Worm (Caenorhabditis elegans) whole organism, L4 larva: ENCODE measurements around the gene ZK507.1.

Experiments used
- F10B5.3 ChIP-seq: sonication (generic microtip); optimal IDR thresholded peaks from 2 replicates; lab custom pipeline; 2016; ENCODE audit warnings: mild to moderate bottlenecking, missing genetic modification characterization, missing compliant biosample characterization
- F44E2.7 ChIP-seq: fragments of 200-800 bp; sonication (Bioruptor generic); IDR thresholded peaks from 2 replicates; pipeline ENCODE4 v2.1.2; 2022; ENCODE audit warnings: missing genetic modification characterization, missing compliant biosample characterization
- R02D3.7 ChIP-seq: fragments of 150-350 bp; sonication (generic microtip); optimal IDR thresholded peaks from 3 replicates; lab custom pipeline; 2014; ENCODE audit warnings: missing biosample characterization, missing genetic modification characterization
- Y48G9A.11 ChIP-seq: fragments of 200-800 bp; sonication (Bioruptor generic); IDR thresholded peaks from 2 replicates; pipeline ENCODE4 v1.3.6; 2022; ENCODE audit warnings: missing genetic modification reagents, missing genetic modification characterization, missing compliant biosample characterization
- Y5F2A.4 ChIP-seq: fragments of 200-800 bp; sonication (Bioruptor generic); optimal IDR thresholded peaks from 2 replicates; lab custom pipeline; 2018; ENCODE audit warnings: mild to moderate bottlenecking, missing genetic modification characterization, missing compliant biosample characterization
- ZK337.2 ChIP-seq: fragments of 200-800 bp; sonication (Bioruptor generic); IDR thresholded peaks from 2 replicates; pipeline ENCODE4 v1.3.6; 2022; ENCODE audit warnings: missing genetic modification reagents, missing genetic modification characterization, missing compliant biosample characterization
- ZK546.5 ChIP-seq, 2 experiments: sonication (generic microtip); optimal IDR thresholded peaks; 2 replicates each; lab custom pipeline; 2017; ENCODE audit warnings: missing biosample characterization in 2 of 2, missing genetic modification characterization in 2 of 2
- arid-1 ChIP-seq: fragments of 200-800 bp; sonication (Bioruptor generic); conservative IDR thresholded peaks from 2 replicates; pipeline ENCODE4 v1.3.6; 2022; ENCODE audit warnings: missing genetic modification reagents, missing genetic modification characterization, missing compliant biosample characterization
- ceh-28 ChIP-seq: fragments of 150-350 bp; optimal IDR thresholded peaks from 2 replicates; lab custom pipeline; 2014; ENCODE audit warnings: missing biosample characterization, missing genetic modification reagents, missing genetic modification characterization
- ceh-32 ChIP-seq: sonication (generic microtip); optimal IDR thresholded peaks from 2 replicates; lab custom pipeline; 2016; ENCODE audit warnings: mild to moderate bottlenecking, missing genetic modification characterization, missing compliant biosample characterization; ENCODE audit not compliant: poor library complexity
- ceh-44 ChIP-seq: fragments of 200-800 bp; sonication (Bioruptor generic); IDR thresholded peaks from 2 replicates; pipeline ENCODE4 v1.3.6; 2022; ENCODE audit warnings: missing genetic modification reagents, missing genetic modification characterization, missing compliant biosample characterization
- ceh-82 ChIP-seq: sonication (generic microtip); optimal IDR thresholded peaks from 2 replicates; lab custom pipeline; 2017; ENCODE audit warnings: missing biosample characterization, missing genetic modification characterization
- ces-1 ChIP-seq: fragments of 150-350 bp; sonication (generic microtip); optimal IDR thresholded peaks from 4 replicates; lab custom pipeline; 2014; ENCODE audit warnings: missing biosample characterization, missing genetic modification reagents, missing genetic modification characterization
- daf-16 ChIP-seq, 3 experiments: sonication (generic microtip); optimal IDR thresholded peaks; 2 replicates each; lab custom pipeline; 2016 to 2017; ENCODE audit warnings: missing genetic modification characterization in 3 of 3, missing genetic modification reagents in 3 of 3, mild to moderate bottlenecking in 2 of 3, missing compliant biosample characterization in 2 of 3, missing biosample characterization in 1 of 3, moderate library complexity in 1 of 3
- daf-8 ChIP-seq: fragments of 200-800 bp; sonication (Bioruptor generic); IDR thresholded peaks from 2 replicates; pipeline ENCODE4 v1.3.6; 2022; ENCODE audit warnings: missing genetic modification characterization, missing compliant biosample characterization
- dmd-6 ChIP-seq: fragments of 200-800 bp; sonication (Bioruptor generic); IDR thresholded peaks from 2 replicates; pipeline ENCODE4 v1.3.6; 2022; ENCODE audit warnings: missing genetic modification reagents, missing genetic modification characterization, missing compliant biosample characterization
- dmd-9 ChIP-seq: fragments of 200-800 bp; sonication (Bioruptor generic); IDR thresholded peaks from 2 replicates; pipeline ENCODE4 v1.3.6; 2022; ENCODE audit warnings: missing genetic modification reagents, missing genetic modification characterization, missing compliant biosample characterization
- dpl-1 ChIP-seq: fragments of 150-350 bp; optimal IDR thresholded peaks from 2 replicates; lab custom pipeline; 2014; ENCODE audit warnings: missing biosample characterization, missing genetic modification reagents, missing genetic modification characterization
- duxl-1 ChIP-seq: sonication (generic microtip); optimal IDR thresholded peaks from 2 replicates; lab custom pipeline; 2016; ENCODE audit warnings: mild to moderate bottlenecking, missing genetic modification characterization, moderate library complexity, missing compliant biosample characterization; ENCODE audit not compliant: poor library complexity
- dve-1 ChIP-seq: sonication (generic microtip); optimal IDR thresholded peaks from 2 replicates; lab custom pipeline; 2017; ENCODE audit warnings: antibody characterized with exemption, mild to moderate bottlenecking, missing genetic modification characterization, missing compliant biosample characterization; ENCODE audit not compliant: insufficient read depth
- egl-27 ChIP-seq: sonication (generic microtip); optimal IDR thresholded peaks from 3 replicates; lab custom pipeline; 2017; ENCODE audit warnings: missing biosample characterization, missing genetic modification reagents, missing genetic modification characterization
- gei-8 ChIP-seq: fragments of 200-800 bp; sonication (Bioruptor generic); optimal IDR thresholded peaks from 2 replicates; lab custom pipeline; 2018; ENCODE audit warnings: mild to moderate bottlenecking, missing genetic modification characterization, missing compliant biosample characterization
- jun-1 ChIP-seq: fragments of 150-350 bp; optimal IDR thresholded peaks from 2 replicates; lab custom pipeline; 2014; ENCODE audit warnings: missing biosample characterization, missing genetic modification reagents, missing genetic modification characterization
- lim-7 ChIP-seq: fragments of 200-800 bp; sonication (Bioruptor generic); IDR thresholded peaks from 2 replicates; pipeline ENCODE4 v1.3.6; 2022; ENCODE audit warnings: missing genetic modification characterization, missing compliant biosample characterization
- lin-13 ChIP-seq: fragments of 150-350 bp; optimal IDR thresholded peaks from 2 replicates; lab custom pipeline; 2014; ENCODE audit warnings: missing biosample characterization, missing genetic modification reagents, missing genetic modification characterization
- lin-38 ChIP-seq: fragments of 200-800 bp; sonication (Bioruptor generic); IDR thresholded peaks from 2 replicates; pipeline ENCODE4 v1.3.6; 2022; ENCODE audit warnings: missing genetic modification reagents, missing genetic modification characterization, missing compliant biosample characterization
- lin-39 ChIP-seq: fragments of 150-350 bp; optimal IDR thresholded peaks from 2 replicates; lab custom pipeline; 2014; ENCODE audit warnings: missing biosample characterization, missing genetic modification reagents, missing genetic modification characterization
- lsy-2 ChIP-seq, 2 experiments: fragments of 150-350 bp in 1 of 2; sonication (generic microtip) in 1 of 2; optimal IDR thresholded peaks; 2 replicates each; lab custom pipeline; 2014 to 2017; ENCODE audit warnings: missing biosample characterization in 2 of 2, missing genetic modification characterization in 2 of 2
- mep-1 ChIP-seq: fragments of 150-350 bp; sonication (generic microtip); optimal IDR thresholded peaks from 3 replicates; lab custom pipeline; 2014; ENCODE audit warnings: missing biosample characterization, missing genetic modification characterization
- mes-2 ChIP-seq: sonication (generic microtip); optimal IDR thresholded peaks from 2 replicates; lab custom pipeline; 2016; ENCODE audit warnings: missing genotype, mild to moderate bottlenecking, missing genetic modification characterization, missing compliant biosample characterization; ENCODE audit not compliant: poor library complexity, severe bottlenecking
- mxl-2 ChIP-seq: fragments of 200-800 bp; sonication (Bioruptor generic); conservative IDR thresholded peaks from 2 replicates; pipeline ENCODE4 v1.3.6; 2022; ENCODE audit warnings: missing genetic modification reagents, missing genetic modification characterization, missing compliant biosample characterization
- nhr-102 ChIP-seq: sonication (generic microtip); optimal IDR thresholded peaks from 2 replicates; lab custom pipeline; 2016; ENCODE audit warnings: mild to moderate bottlenecking, missing genetic modification characterization, moderate library complexity, missing compliant biosample characterization
- nhr-11 ChIP-seq: fragments of 150-350 bp; optimal IDR thresholded peaks from 2 replicates; lab custom pipeline; 2014; ENCODE audit warnings: missing biosample characterization, missing genetic modification characterization
- nhr-237 ChIP-seq: sonication (generic microtip); optimal IDR thresholded peaks from 2 replicates; lab custom pipeline; 2017; ENCODE audit warnings: missing biosample characterization, missing genetic modification characterization
- nhr-28 ChIP-seq: fragments of 150-350 bp; optimal IDR thresholded peaks from 2 replicates; lab custom pipeline; 2014; ENCODE audit warnings: missing biosample characterization, missing genetic modification characterization
- nhr-41 ChIP-seq: fragments of 200-800 bp; sonication (Bioruptor generic); IDR thresholded peaks from 2 replicates; pipeline ENCODE4 v1.3.6; 2022; ENCODE audit warnings: missing genetic modification reagents, missing genetic modification characterization, missing compliant biosample characterization
- nhr-77 ChIP-seq: fragments of 150-350 bp; optimal IDR thresholded peaks from 2 replicates; lab custom pipeline; 2014; ENCODE audit warnings: missing biosample characterization, missing genetic modification characterization
- php-3 ChIP-seq: fragments of 200-800 bp; sonication (Bioruptor generic); IDR thresholded peaks from 2 replicates; pipeline ENCODE4 v1.3.6; 2022; ENCODE audit warnings: missing genetic modification reagents, missing genetic modification characterization, missing compliant biosample characterization
- pqm-1 ChIP-seq: sonication (generic microtip); optimal IDR thresholded peaks from 2 replicates; lab custom pipeline; 2017; ENCODE audit warnings: missing biosample characterization, missing genetic modification characterization
- sdz-12 ChIP-seq: fragments of 200-800 bp; sonication (Bioruptor generic); optimal IDR thresholded peaks from 2 replicates; lab custom pipeline; 2018; ENCODE audit warnings: mild to moderate bottlenecking, missing genetic modification characterization, missing compliant biosample characterization
- skn-1 ChIP-seq: fragments of 150-350 bp; optimal IDR thresholded peaks from 2 replicates; lab custom pipeline; 2014; ENCODE audit warnings: missing biosample characterization, missing genetic modification characterization
- snpc-1.2 ChIP-seq: fragments of 200-800 bp; sonication (Bioruptor generic); IDR thresholded peaks from 2 replicates; pipeline ENCODE4 v1.3.6; 2022; ENCODE audit warnings: missing genetic modification reagents, missing genetic modification characterization, missing compliant biosample characterization
- tag-97 ChIP-seq: fragments of 200-800 bp; sonication (Bioruptor generic); IDR thresholded peaks from 2 replicates; pipeline ENCODE4 v1.3.6; 2022; ENCODE audit warnings: missing genetic modification characterization, missing compliant biosample characterization
- unc-130 ChIP-seq: sonication (generic microtip); optimal IDR thresholded peaks from 2 replicates; lab custom pipeline; 2016; ENCODE audit warnings: missing genetic modification reagents, missing genetic modification characterization, missing compliant biosample characterization
- unc-39 ChIP-seq: sonication (generic microtip); optimal IDR thresholded peaks from 2 replicates; lab custom pipeline; 2017; ENCODE audit warnings: missing biosample characterization, missing genetic modification characterization
- vab-7 ChIP-seq: fragments of 200-800 bp; sonication (Bioruptor generic); IDR thresholded peaks from 2 replicates; pipeline ENCODE4 v1.3.6; 2022; ENCODE audit warnings: missing genetic modification reagents, missing genetic modification characterization, missing compliant biosample characterization
- zag-1 ChIP-seq: fragments of 150-350 bp; optimal IDR thresholded peaks from 2 replicates; lab custom pipeline; 2014; ENCODE audit warnings: missing biosample characterization, missing genetic modification characterization
- zfp-2 ChIP-seq: sonication (generic microtip); optimal IDR thresholded peaks from 2 replicates; lab custom pipeline; 2016; ENCODE audit warnings: mild to moderate bottlenecking, missing genetic modification characterization, missing compliant biosample characterization
- zip-11 ChIP-seq: fragments of 200-800 bp; sonication (Bioruptor generic); IDR thresholded peaks from 2 replicates; pipeline ENCODE4 v1.3.6; 2022; ENCODE audit warnings: missing genetic modification characterization, missing compliant biosample characterization
- zip-2 ChIP-seq: fragments of 150-350 bp; optimal IDR thresholded peaks from 2 replicates; lab custom pipeline; 2014; ENCODE audit warnings: missing biosample characterization, missing genetic modification characterization
- ztf-11 ChIP-seq: fragments of 150-350 bp; optimal IDR thresholded peaks from 2 replicates; lab custom pipeline; 2014; ENCODE audit warnings: missing biosample characterization, missing genetic modification characterization

ZK507.1 gene

ce11 chrIII:9052371-9052978 is 48.6 kb downstream of the ZK507.1 start (continued):
- peak; percentile 69 for TF ChIP-seq Y48G9A.11 (GFP tag; lab: Robert Waterston, UW)
- no peak for TF ChIP-seq skn-1
- peak; percentile 44; the same call in 1 of the 2 replicates for TF ChIP-seq zip-11 (GFP tag; lab: Robert Waterston, UW)
- TF ChIP-seq nhr-237 (tag; lab: Kevin White, UChicago) = no peak
- no peak for TF ChIP-seq nhr-102 (tag; lab: Kevin White, UChicago)
- TF ChIP-seq vab-7 (GFP tag; lab: Robert Waterston, UW) = peak; percentile 24; the same call in 1 of the 2 replicates
- no peak for TF ChIP-seq mxl-2 (GFP tag; lab: Robert Waterston, UW)
- TF ChIP-seq ceh-44 (GFP tag; lab: Robert Waterston, UW) = no peak
- peak; percentile 11 for TF ChIP-seq dpl-1
- no peak for TF ChIP-seq unc-39 (tag; lab: Kevin White, UChicago)
- TF ChIP-seq ztf-11 (tag; lab: Kevin White, UChicago) = no peak
- no peak for TF ChIP-seq ceh-32 (tag; lab: Kevin White, UChicago)
- TF ChIP-seq mes-2 = peak; percentile 59
- no peak for TF ChIP-seq tag-97 (GFP tag; lab: Robert Waterston, UW)
- TF ChIP-seq nhr-77 (tag; lab: Kevin White, UChicago) = no peak
- no peak for TF ChIP-seq duxl-1 (tag; lab: Kevin White, UChicago)
- TF ChIP-seq dve-1 (tag; lab: Kevin White, UChicago) = peak; percentile 4
- no peak for TF ChIP-seq nhr-41 (GFP tag; lab: Robert Waterston, UW)
- no peak for TF ChIP-seq lin-39
- TF ChIP-seq php-3 (GFP tag; lab: Robert Waterston, UW) = no peak; the same call in 1 of the 2 replicates
- no peak for TF ChIP-seq ZK546.5 (tag; optimal IDR thresholded peaks at IDR 0.05; lab: Kevin White, UChicago)
- peak; percentile 14 for TF ChIP-seq nhr-11
- no peak for TF ChIP-seq unc-130
- TF ChIP-seq snpc-1.2 = no peak
- no peak for TF ChIP-seq F10B5.3 (tag; lab: Kevin White, UChicago)
- no peak for TF ChIP-seq Y5F2A.4 (GFP tag; lab: Kevin White, UChicago)
- TF ChIP-seq zip-2 (tag; lab: Kevin White, UChicago) = no peak
- no peak for TF ChIP-seq ceh-82 (tag; lab: Kevin White, UChicago)
- peak in 1 of 2 experiments; percentile 29 for TF ChIP-seq daf-16 (GFP tag; optimal IDR thresholded peaks at IDR 0.05; lab: Kevin White, UChicago)
- TF ChIP-seq daf-16 (tag; optimal IDR thresholded peaks at IDR 0.05; lab: Kevin White, UChicago) = peak; percentile 6
- no peak for TF ChIP-seq sdz-12 (GFP tag; lab: Kevin White, UChicago)
- no peak for TF ChIP-seq jun-1 (tag; lab: Kevin White, UChicago)
- 0 out of 2 replicates have a peak, but pooled peaks have one; percentile 7 for TF ChIP-seq dmd-9 (GFP tag; lab: Robert Waterston, UW)
- peak; percentile 55 for TF ChIP-seq dmd-6 (GFP tag; lab: Robert Waterston, UW)
- TF ChIP-seq lsy-2 (tag; optimal IDR thresholded peaks at IDR 0.05; lab: Kevin White, UChicago) = no peak
- TF ChIP-seq gei-8 (GFP tag; lab: Kevin White, UChicago) = no peak
- TF ChIP-seq lim-7 = peak; percentile 47; the same call in 1 of the 2 replicates
- TF ChIP-seq lin-13 (GFP tag; lab: Kevin White, UChicago) = peak; percentile 37
- TF ChIP-seq R02D3.7 (tag; lab: Kevin White, UChicago) = no peak
- TF ChIP-seq nhr-28 (tag; lab: Kevin White, UChicago) = peak; percentile 22
- TF ChIP-seq ZK337.2 (GFP tag; lab: Robert Waterston, UW) = no peak
- TF ChIP-seq pqm-1 (tag; lab: Kevin White, UChicago) = no peak
- no peak for TF ChIP-seq daf-8 (GFP tag; lab: Robert Waterston, UW)
- no peak for TF ChIP-seq ces-1
- no peak for TF ChIP-seq arid-1 (GFP tag; lab: Robert Waterston, UW)
- TF ChIP-seq lin-38 (GFP tag; lab: Robert Waterston, UW) = peak; percentile 40; the same call in 1 of the 2 replicates
- TF ChIP-seq zag-1 (tag; lab: Kevin White, UChicago) = no peak
- no peak for TF ChIP-seq F44E2.7 (GFP tag; lab: Robert Waterston, UW)
- TF ChIP-seq mep-1 (tag; lab: Kevin White, UChicago) = peak; percentile 54
- no peak for TF ChIP-seq ceh-28
- TF ChIP-seq egl-27 = no peak
- no peak for TF ChIP-seq zfp-2 (tag; lab: Kevin White, UChicago)
